Worm (Caenorhabditis elegans): ENCODE measurements around the gene cyn-2.

ce11 chrIII:13693187-13693586 is 719 bp downstream of the cyn-2 start:
- TF ChIP-seq ztf-29 (GFP tag; IDR thresholded peaks at IDR 0.05): no peak
- no peak for TF ChIP-seq flt-1 (GFP tag; IDR thresholded peaks at IDR 0.05)
- TF ChIP-seq med-1 (GFP tag; optimal IDR thresholded peaks at IDR 0.05; ENCODE audit: insufficient read depth): no peak

Data from whole organism, midembryonic.